Fruit fly (Drosophila melanogaster) whole organism, embryonic: ENCODE measurements around the gene QIL1.

ENCODE experiments used
- Ada2b ChIP-seq: fragments of 200-800 bp; sonication (Bioruptor generic); IDR thresholded peaks from 2 replicates; pipeline ENCODE4 v1.3.6; 2022; ENCODE audit warnings: missing biosample characterization, missing genetic modification characterization
- Adf1 ChIP-seq: fragments of 200-800 bp; sonication (Bioruptor generic); IDR thresholded peaks from 2 replicates; pipeline ENCODE4 v1.3.6; 2022; ENCODE audit warnings: missing biosample characterization, missing genetic modification characterization
- B-H1 ChIP-seq: fragments of 200-800 bp; sonication (Bioruptor generic); IDR thresholded peaks from 3 replicates; pipeline ENCODE4 v1.3.6; 2022; ENCODE audit warnings: missing biosample characterization, missing genetic modification characterization
- C15 ChIP-seq: fragments of 200-800 bp; sonication (Bioruptor generic); IDR thresholded peaks from 3 replicates; pipeline ENCODE4 v1.3.6; 2022; ENCODE audit warnings: missing biosample characterization, missing genetic modification characterization
- CG11085 ChIP-seq: fragments of 200-800 bp; sonication (Bioruptor generic); IDR thresholded peaks from 2 replicates; pipeline ENCODE4 v1.3.6; 2022; ENCODE audit warnings: missing biosample characterization, missing genetic modification characterization
- CG11093 ChIP-seq: fragments of 200-800 bp; sonication (Bioruptor generic); IDR thresholded peaks from 3 replicates; pipeline ENCODE4 v1.3.6; 2022; ENCODE audit warnings: missing biosample characterization, missing genetic modification characterization
- CG13775 ChIP-seq: fragments of 200-800 bp; sonication (Bioruptor generic); optimal IDR thresholded peaks from 3 replicates; lab custom pipeline; 2017; ENCODE audit warnings: missing biosample characterization, mild to moderate bottlenecking, missing genetic modification characterization
- CG14667 ChIP-seq: fragments of 200-800 bp; sonication (Bioruptor generic); IDR thresholded peaks from 2 replicates; pipeline ENCODE4 v1.3.6; 2022; ENCODE audit warnings: missing biosample characterization, missing genetic modification characterization
- CG18011 ChIP-seq: fragments of 200-800 bp; sonication (Bioruptor generic); optimal IDR thresholded peaks from 2 replicates; lab custom pipeline; 2017; ENCODE audit warnings: missing biosample characterization, missing genetic modification characterization, mild to moderate bottlenecking, moderate library complexity, missing genotype
- CG18599 ChIP-seq: fragments of 200-800 bp; sonication (Bioruptor generic); optimal IDR thresholded peaks from 3 replicates; lab custom pipeline; 2017; ENCODE audit warnings: missing biosample characterization, missing genetic modification characterization, mild to moderate bottlenecking, moderate library complexity, missing genetic modification reagents
- CG2199 ChIP-seq: fragments of 200-800 bp; sonication (Bioruptor generic); IDR thresholded peaks from 3 replicates; pipeline ENCODE4 v1.3.6; 2022; ENCODE audit warnings: missing biosample characterization, missing genetic modification characterization
- CG34422 ChIP-seq: fragments of 200-800 bp; sonication (Bioruptor generic); IDR thresholded peaks from 3 replicates; pipeline ENCODE4 v1.3.6; 2022; ENCODE audit warnings: missing biosample characterization, missing genetic modification characterization
- CG42726 ChIP-seq: fragments of 200-800 bp; sonication (Bioruptor generic); IDR thresholded peaks from 2 replicates; pipeline ENCODE4 v1.3.6; 2022; ENCODE audit warnings: missing biosample characterization, missing genetic modification characterization; ENCODE audit not compliant: partially characterized antibody
- CG5245 ChIP-seq: fragments of 200-800 bp; sonication (Bioruptor generic); optimal IDR thresholded peaks from 3 replicates; lab custom pipeline; 2016; ENCODE audit warnings: missing biosample characterization, missing genetic modification characterization
- CG8290 ChIP-seq, 3 experiments: fragments of 200-800 bp; sonication (Bioruptor generic); optimal IDR thresholded peaks; 2 replicates each; lab custom pipeline; 2016 to 2019; ENCODE audit warnings: missing biosample characterization in 3 of 3, missing genetic modification characterization in 3 of 3, mild to moderate bottlenecking in 2 of 3, moderate library complexity in 1 of 3
- CG8359 ChIP-seq: fragments of 200-800 bp; sonication (Bioruptor generic); optimal IDR thresholded peaks from 2 replicates; lab custom pipeline; 2017; ENCODE audit warnings: missing biosample characterization, mild to moderate bottlenecking, missing genetic modification characterization, borderline replicate concordance
- CG9876 ChIP-seq: fragments of 200-800 bp; sonication (Bioruptor generic); optimal IDR thresholded peaks from 2 replicates; lab custom pipeline; 2016; ENCODE audit warnings: missing biosample characterization, missing genetic modification characterization
- GATAe ChIP-seq: fragments of 200-800 bp; sonication (Bioruptor generic); conservative IDR thresholded peaks from 2 replicates; pipeline ENCODE4 v1.3.6; 2022; ENCODE audit warnings: missing biosample characterization, missing genetic modification characterization
- H15 ChIP-seq: fragments of 200-800 bp; sonication (Bioruptor generic); IDR thresholded peaks from 3 replicates; pipeline ENCODE4 v1.3.6; 2022; ENCODE audit warnings: missing biosample characterization, missing genetic modification characterization
- HHEX ChIP-seq: fragments of 200-800 bp; sonication (Bioruptor generic); optimal IDR thresholded peaks from 3 replicates; lab custom pipeline; 2017; ENCODE audit warnings: missing biosample characterization, mild to moderate bottlenecking, missing genetic modification characterization, missing genetic modification reagents
- HLH4C ChIP-seq: fragments of 200-800 bp; sonication (Bioruptor generic); IDR thresholded peaks from 3 replicates; pipeline ENCODE4 v1.3.6; 2022; ENCODE audit warnings: missing biosample characterization, missing genetic modification characterization; ENCODE audit not compliant: partially characterized antibody
- HLH54F ChIP-seq: fragments of 200-800 bp; sonication (Bioruptor generic); optimal IDR thresholded peaks from 3 replicates; lab custom pipeline; 2016; ENCODE audit warnings: missing biosample characterization, missing genetic modification characterization
- Hmx ChIP-seq: fragments of 200-800 bp; sonication (Bioruptor generic); optimal IDR thresholded peaks from 2 replicates; lab custom pipeline; 2016; ENCODE audit warnings: missing biosample characterization, missing genetic modification characterization
- Kr ChIP-seq: fragments of 200-800 bp; sonication (Bioruptor generic); optimal IDR thresholded peaks from 2 replicates; lab custom pipeline; 2017; ENCODE audit warnings: missing biosample characterization, mild to moderate bottlenecking, missing genetic modification characterization
- Nf-YC ChIP-seq: fragments of 200-800 bp; optimal IDR thresholded peaks from 3 replicates; lab custom pipeline; 2019; ENCODE audit warnings: missing biosample characterization, mild to moderate bottlenecking, missing genetic modification characterization, moderate library complexity
- Optix ChIP-seq: fragments of 200-800 bp; sonication (Bioruptor generic); IDR thresholded peaks from 3 replicates; pipeline ENCODE4 v1.3.6; 2022; ENCODE audit warnings: missing biosample characterization, missing genetic modification characterization
- Rfx ChIP-seq: fragments of 200-800 bp; sonication (Bioruptor generic); IDR thresholded peaks from 2 replicates; pipeline ENCODE4 v1.3.6; 2022; ENCODE audit warnings: missing biosample characterization, missing genetic modification characterization
- Side ChIP-seq: fragments of 200-800 bp; sonication (Bioruptor generic); optimal IDR thresholded peaks from 2 replicates; lab custom pipeline; 2016; ENCODE audit warnings: missing biosample characterization, missing genetic modification characterization
- Six4 ChIP-seq: fragments of 200-800 bp; sonication (Bioruptor generic); optimal IDR thresholded peaks from 2 replicates; lab custom pipeline; 2016; ENCODE audit warnings: missing biosample characterization, missing genetic modification characterization
- Sry-δ ChIP-seq: fragments of 200-800 bp; sonication (Bioruptor generic); optimal IDR thresholded peaks from 2 replicates; lab custom pipeline; 2016; ENCODE audit warnings: missing biosample characterization, missing genetic modification characterization
- Usf ChIP-seq: fragments of 200-800 bp; sonication (Bioruptor generic); optimal IDR thresholded peaks from 2 replicates; lab custom pipeline; 2017; ENCODE audit warnings: missing genotype, missing biosample characterization, missing genetic modification characterization
- cas ChIP-seq: fragments of 200-800 bp; sonication (Bioruptor generic); IDR thresholded peaks from 2 replicates; pipeline ENCODE4 v1.3.6; 2022; ENCODE audit warnings: missing biosample characterization, missing genetic modification characterization
- cato ChIP-seq: fragments of 200-800 bp; sonication (Bioruptor generic); optimal IDR thresholded peaks from 2 replicates; lab custom pipeline; 2016; ENCODE audit warnings: missing biosample characterization, missing genetic modification characterization, borderline replicate concordance
- ems ChIP-seq: fragments of 200-800 bp; sonication (Bioruptor generic); optimal IDR thresholded peaks from 3 replicates; lab custom pipeline; 2016; ENCODE audit warnings: missing biosample characterization, missing genetic modification characterization
- gem ChIP-seq: fragments of 200-800 bp; sonication (Bioruptor generic); optimal IDR thresholded peaks from 2 replicates; lab custom pipeline; 2019; ENCODE audit warnings: missing biosample characterization, mild to moderate bottlenecking, missing genetic modification characterization, moderate library complexity
- gsb-n ChIP-seq: fragments of 200-800 bp; sonication (Bioruptor generic); optimal IDR thresholded peaks from 3 replicates; lab custom pipeline; 2018; ENCODE audit warnings: missing biosample characterization, mild to moderate bottlenecking, missing genetic modification characterization
- gt ChIP-seq: fragments of 200-800 bp; sonication (Bioruptor generic); IDR thresholded peaks from 2 replicates; pipeline ENCODE4 v1.3.6; 2022; ENCODE audit warnings: missing biosample characterization, missing genetic modification characterization
- insv ChIP-seq, 2 experiments: fragments of 200-800 bp; sonication (Bioruptor generic); optimal IDR thresholded peaks; 3 replicates each; lab custom pipeline; 2016 to 2018; ENCODE audit warnings: missing biosample characterization in 2 of 2, missing genetic modification characterization in 2 of 2
- jing ChIP-seq: fragments of 200-800 bp; sonication (Bioruptor generic); optimal IDR thresholded peaks from 2 replicates; lab custom pipeline; 2018; ENCODE audit warnings: missing biosample characterization, mild to moderate bottlenecking, missing genetic modification characterization
- klu ChIP-seq: fragments of 200-800 bp; sonication (Bioruptor generic); IDR thresholded peaks from 2 replicates; pipeline ENCODE4 v1.3.6; 2022; ENCODE audit warnings: missing biosample characterization, missing genetic modification characterization
- lbe ChIP-seq: fragments of 200-800 bp; sonication (Bioruptor generic); optimal IDR thresholded peaks from 2 replicates; lab custom pipeline; 2016; ENCODE audit warnings: missing biosample characterization, mild to moderate bottlenecking, missing genetic modification characterization
- nerfin-2 ChIP-seq: fragments of 200-800 bp; sonication (Bioruptor generic); IDR thresholded peaks from 2 replicates; pipeline ENCODE4 v1.3.6; 2022; ENCODE audit warnings: missing biosample characterization, missing genetic modification characterization; ENCODE audit not compliant: partially characterized antibody
- rib ChIP-seq: fragments of 200-800 bp; sonication (Bioruptor generic); IDR thresholded peaks from 2 replicates; pipeline ENCODE4 v1.3.6; 2022; ENCODE audit warnings: missing biosample characterization, missing genetic modification characterization
- ro ChIP-seq: fragments of 200-800 bp; sonication (Bioruptor generic); IDR thresholded peaks from 2 replicates; pipeline ENCODE4 v1.3.6; 2022; ENCODE audit warnings: missing biosample characterization, missing genetic modification characterization
- row ChIP-seq: fragments of 200-800 bp; sonication (Bioruptor generic); IDR thresholded peaks from 3 replicates; pipeline ENCODE4 v1.3.6; 2022; ENCODE audit warnings: missing biosample characterization, missing genetic modification characterization
- schlank ChIP-seq: fragments of 200-800 bp; sonication (Bioruptor generic); optimal IDR thresholded peaks from 2 replicates; lab custom pipeline; 2018; ENCODE audit warnings: missing biosample characterization, mild to moderate bottlenecking, missing genetic modification characterization
- sima ChIP-seq: fragments of 200-800 bp; sonication (Bioruptor generic); optimal IDR thresholded peaks from 2 replicates; lab custom pipeline; 2016; ENCODE audit warnings: missing biosample characterization, missing genetic modification characterization
- so ChIP-seq: fragments of 200-800 bp; sonication (Bioruptor generic); IDR thresholded peaks from 3 replicates; pipeline ENCODE4 v1.3.6; 2022; ENCODE audit warnings: missing biosample characterization, missing genetic modification characterization
- toy ChIP-seq: fragments of 200-800 bp; sonication (Bioruptor generic); IDR thresholded peaks from 2 replicates; pipeline ENCODE4 v1.3.6; 2022; ENCODE audit warnings: missing biosample characterization, missing genetic modification characterization
- ttk ChIP-seq: fragments of 200-800 bp; sonication (Bioruptor generic); IDR thresholded peaks from 2 replicates; pipeline ENCODE4 v2.1.2; 2022; ENCODE audit warnings: missing biosample characterization, missing genetic modification characterization
- vvl ChIP-seq: fragments of 200-800 bp; sonication (Bioruptor generic); IDR thresholded peaks from 2 replicates; pipeline ENCODE4 v1.3.6; 2022; ENCODE audit warnings: missing biosample characterization, missing genetic modification characterization

The QIL1 gene

DNA sequence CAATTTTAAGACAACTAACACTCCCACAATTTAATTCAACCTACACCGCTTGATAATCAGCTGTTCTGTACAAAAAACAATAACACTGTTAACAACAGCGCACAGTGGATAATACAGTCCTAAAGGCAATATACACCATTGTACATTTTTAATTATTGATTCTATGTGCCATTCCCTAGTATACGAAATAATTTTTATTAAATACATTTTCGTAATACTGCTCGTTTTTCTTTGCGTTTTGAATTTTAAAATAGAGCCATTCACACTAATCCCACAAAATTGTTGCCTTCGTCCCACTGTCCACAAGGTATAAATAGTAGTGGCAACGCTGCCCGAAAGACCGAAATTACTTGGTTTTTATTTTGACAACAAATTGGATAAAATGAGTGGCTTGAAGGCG lies 32.2 kb upstream of the QIL1 start, which contains the start of the genes Coq4 and CG32176 (continued):
- TF ChIP-seq CG8290 (GFP tag; optimal IDR thresholded peaks at IDR 0.05; lab: Kevin White, UChicago) (peak; percentile 97), CG8290 (tag; optimal IDR thresholded peaks at IDR 0.05; lab: Kevin White, UChicago) (peak; percentile 85 to 99), cato (GFP tag; lab: Kevin White, UChicago) (peak; percentile 96), ttk (GFP tag; lab: Robert Waterston, UW) (peak; percentile 97), H15 (GFP tag; lab: Robert Waterston, UW) (peak; percentile 98), klu (GFP tag; lab: Robert Waterston, UW) (peak; percentile 96), CG14667 (peak; percentile 97), GATAe (GFP tag; lab: Robert Waterston, UW) (peak; percentile 80), gsb-n (peak; percentile 96), rib (GFP tag; lab: Robert Waterston, UW) (peak; percentile 98), jing (GFP tag; lab: Kevin White, UChicago) (peak; percentile 97), CG18011 (peak; percentile 90), B-H1 (GFP tag; lab: Robert Waterston, UW) (peak; percentile 96), CG8359 (GFP tag; lab: Kevin White, UChicago) (peak; percentile 90), CG2199 (GFP tag; lab: Robert Waterston, UW) (peak; percentile 93), sima (GFP tag; lab: Kevin White, UChicago) (peak; percentile 92), Side (GFP tag; lab: Kevin White, UChicago) (peak; percentile 98), cas (GFP tag; lab: Robert Waterston, UW) (peak; percentile 95), Nf-YC (peak; percentile 89), HLH54F (peak; percentile 99), CG34422 (GFP tag; lab: Robert Waterston, UW) (peak; percentile 99), ro (GFP tag; lab: Robert Waterston, UW) (peak; percentile 95), Ada2b (GFP tag; lab: Robert Waterston, UW) (peak; percentile 98), nerfin-2 (GFP tag; lab: Robert Waterston, UW) (peak; percentile 73), toy (GFP tag; lab: Robert Waterston, UW) (peak; percentile 91), Usf (GFP tag; lab: Kevin White, UChicago) (peak; percentile 94), CG18599 (GFP tag; lab: Kevin White, UChicago) (peak; percentile 98), CG9876 (GFP tag; lab: Kevin White, UChicago) (peak; percentile 97), gem (tag; lab: Kevin White, UChicago) (peak; percentile 99), ems (GFP tag; lab: Kevin White, UChicago) (peak; percentile 99), Adf1 (peak; percentile 86), Optix (GFP tag; lab: Robert Waterston, UW) (peak; percentile 94), Rfx (peak; percentile 99), CG5245 (GFP tag; lab: Kevin White, UChicago) (peak; percentile 97), Sry-δ (GFP tag; lab: Kevin White, UChicago) (peak; percentile 76), Hmx (GFP tag; lab: Kevin White, UChicago) (peak; percentile 95), insv (GFP tag; optimal IDR thresholded peaks at IDR 0.05; lab: Kevin White, UChicago) (peak in 1 of 2 experiments; percentile 74), vvl (GFP tag; lab: Robert Waterston, UW) (peak; percentile 99), lbe (GFP tag; lab: Kevin White, UChicago) (peak; percentile 96), CG42726 (GFP tag; lab: Robert Waterston, UW) (peak; percentile 71), Six4 (GFP tag; lab: Kevin White, UChicago) (peak; percentile 98), so (peak; percentile 97), row (GFP tag; lab: Robert Waterston, UW) (peak; percentile 100), Kr (no peak), CG11093 (GFP tag; lab: Robert Waterston, UW) (peak; percentile 96), gt (GFP tag; lab: Robert Waterston, UW) (peak; percentile 95), CG11085 (GFP tag; lab: Robert Waterston, UW) (peak; percentile 98), C15 (GFP tag; lab: Robert Waterston, UW) (peak; percentile 97), HHEX (peak; percentile 96), CG13775 (GFP tag; lab: Kevin White, UChicago) (peak; percentile 99), HLH4C (peak; percentile 62), schlank (tag; lab: Kevin White, UChicago) (peak; percentile 97)
